Worm (Caenorhabditis elegans): ENCODE results near the gene ife-2.

DNA sequence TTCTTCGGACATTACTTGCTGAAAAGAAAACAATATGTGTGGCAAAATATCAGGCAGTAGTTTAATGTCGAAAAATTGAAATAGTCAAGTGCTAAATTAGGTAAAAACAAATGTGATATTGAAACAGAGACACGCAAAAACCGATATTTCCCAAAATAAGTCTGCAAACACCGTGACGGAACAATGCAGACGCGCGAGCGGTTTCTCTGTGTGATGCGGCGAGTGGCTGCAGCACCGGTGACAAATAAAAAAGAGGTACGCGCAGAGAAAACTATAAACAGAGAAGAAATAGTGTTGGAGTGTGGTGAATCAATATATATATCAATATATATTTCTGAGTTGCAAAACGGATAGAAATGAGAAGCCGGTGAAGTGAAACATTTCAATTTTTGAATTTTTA is at the start of gene ife-2:
- peak; percentile 69 to 83 for TF ChIP-seq lin-35 (GFP tag; optimal IDR thresholded peaks at IDR 0.05)
- no peak for TF ChIP-seq egl-27 (tag; optimal IDR thresholded peaks at IDR 0.05)
